Worm (Caenorhabditis elegans) whole organism, L3 larva: Measurements from ENCODE around the gene Y53F4A.2.

ENCODE experiments used
- fkh-10 ChIP-seq: sonication (generic microtip); optimal IDR thresholded peaks from 2 replicates; lab custom pipeline; 2017; ENCODE audit warnings: missing biosample characterization, missing genetic modification reagents, missing genetic modification characterization
- nhr-12 ChIP-seq: fragments of 150-350 bp; optimal IDR thresholded peaks from 2 replicates; lab custom pipeline; 2014; ENCODE audit warnings: missing biosample characterization, missing genetic modification characterization
- nhr-23 ChIP-seq: fragments of 150-350 bp; optimal IDR thresholded peaks from 2 replicates; lab custom pipeline; 2014; ENCODE audit warnings: missing biosample characterization, missing genetic modification reagents, missing genetic modification characterization
- zag-1 ChIP-seq: fragments of 150-350 bp; optimal IDR thresholded peaks from 2 replicates; lab custom pipeline; 2014; ENCODE audit warnings: missing biosample characterization, missing genetic modification characterization

ce11 chrII:14916848-14917247 lies 39.9 kb upstream of the Y53F4A.2 start:
- TF ChIP-seq nhr-12 (tag; lab: Kevin White, UChicago) (no peak), zag-1 (tag; lab: Kevin White, UChicago) (no peak), nhr-23 (tag; lab: Kevin White, UChicago) (no peak), fkh-10 (no peak)
